Fruit fly (Drosophila melanogaster) whole organism, wandering third instar larva: ENCODE data around the gene Pgm1.

Experiments used
- Abd-B ChIP-seq: fragments of >200 bp; optimal IDR thresholded peaks from 2 replicates; lab custom pipeline; 2017; ENCODE audit warnings: missing biosample characterization, missing genetic modification characterization
- CG32264 ChIP-seq: fragments of 200-800 bp; sonication (Bioruptor generic); optimal IDR thresholded peaks from 2 replicates; lab custom pipeline; 2016; ENCODE audit warnings: missing biosample characterization, missing genetic modification characterization
- CG9705 ChIP-seq: fragments of 200-800 bp; sonication (Bioruptor generic); optimal IDR thresholded peaks from 2 replicates; lab custom pipeline; 2018; ENCODE audit warnings: missing biosample characterization, mild to moderate bottlenecking, missing genetic modification characterization
- CrebA ChIP-seq: fragments of 200-800 bp; sonication (Bioruptor generic); optimal IDR thresholded peaks from 2 replicates; lab custom pipeline; 2016; ENCODE audit warnings: missing biosample characterization, mild to moderate bottlenecking, missing genetic modification characterization, borderline replicate concordance
- Dfd ChIP-seq: fragments of >200 bp; optimal IDR thresholded peaks from 2 replicates; lab custom pipeline; 2017; ENCODE audit warnings: missing biosample characterization, missing genetic modification characterization
- Dif ChIP-seq: fragments of 200-275, 200-300 bp; sonication (Bioruptor generic); optimal IDR thresholded peaks from 2 replicates; lab custom pipeline; 2018; ENCODE audit warnings: missing biosample characterization, missing genetic modification characterization; ENCODE audit not compliant: partially characterized antibody
- GATAd ChIP-seq: sonication (Bioruptor generic); optimal IDR thresholded peaks from 2 replicates; lab custom pipeline; 2016; ENCODE audit warnings: missing biosample characterization, missing genetic modification characterization
- HLH106 ChIP-seq: fragments of 200-800 bp; optimal IDR thresholded peaks from 3 replicates; lab custom pipeline; 2019; ENCODE audit warnings: missing biosample characterization, mild to moderate bottlenecking, missing genetic modification characterization, moderate library complexity
- Hnf4 ChIP-seq: fragments of 200-800 bp; sonication (Bioruptor generic); optimal IDR thresholded peaks from 2 replicates; lab custom pipeline; 2016; ENCODE audit warnings: missing biosample characterization, mild to moderate bottlenecking, missing genetic modification characterization
- Hr78 ChIP-seq: fragments of >200 bp; optimal IDR thresholded peaks from 2 replicates; lab custom pipeline; 2017; ENCODE audit warnings: missing biosample characterization, missing genetic modification characterization
- Hr83 ChIP-seq: fragments of 200-300 bp; sonication (Bioruptor generic); optimal IDR thresholded peaks from 2 replicates; lab custom pipeline; 2016; ENCODE audit warnings: missing biosample characterization, mild to moderate bottlenecking, missing genetic modification characterization, moderate library complexity; ENCODE audit not compliant: poor library complexity, severe bottlenecking
- Jra ChIP-seq: sonication (Bioruptor generic); optimal IDR thresholded peaks from 2 replicates; lab custom pipeline; 2016; ENCODE audit warnings: missing biosample characterization, missing genetic modification characterization
- Mio ChIP-seq: sonication (Bioruptor generic); optimal IDR thresholded peaks from 2 replicates; lab custom pipeline; 2016; ENCODE audit warnings: missing biosample characterization, missing genetic modification characterization
- Myc ChIP-seq: fragments of >200 bp; optimal IDR thresholded peaks from 2 replicates; lab custom pipeline; 2017
- N ChIP-seq: fragments of >200 bp; optimal IDR thresholded peaks from 2 replicates; lab custom pipeline; 2018; ENCODE audit warnings: missing biosample characterization, missing external identifiers, missing genetic modification characterization
- OdsH ChIP-seq: fragments of 200-800 bp; sonication (Bioruptor generic); optimal IDR thresholded peaks from 2 replicates; lab custom pipeline; 2016; ENCODE audit warnings: missing biosample characterization, mild to moderate bottlenecking, missing genetic modification characterization
- Rel ChIP-seq, 2 experiments: fragments of 200-800 bp; sonication (Bioruptor generic) in 1 of 2; optimal IDR thresholded peaks; 2 replicates in 1 of 2; 3 replicates in 1 of 2; lab custom pipeline; 2016 to 2019; ENCODE audit warnings: mild to moderate bottlenecking in 2 of 2, missing biosample characterization in 2 of 2, missing genetic modification characterization in 2 of 2, moderate library complexity in 1 of 2
- Sp1 ChIP-seq: fragments of 200-800 bp; sonication (Bioruptor generic); optimal IDR thresholded peaks from 3 replicates; lab custom pipeline; 2019; ENCODE audit warnings: missing biosample characterization, mild to moderate bottlenecking, missing genetic modification characterization, moderate library complexity
- Vsx2 ChIP-seq: fragments of 200-300, 225-300 bp; sonication (Bioruptor generic); optimal IDR thresholded peaks from 2 replicates; lab custom pipeline; 2018; ENCODE audit warnings: missing biosample characterization, missing genetic modification characterization; ENCODE audit not compliant: partially characterized antibody
- br ChIP-seq: fragments of 200-800 bp; sonication (Bioruptor generic); optimal IDR thresholded peaks from 2 replicates; lab custom pipeline; 2016; ENCODE audit warnings: missing biosample characterization, missing genetic modification characterization
- brk ChIP-seq: fragments of 200-800 bp; sonication (Bioruptor generic); optimal IDR thresholded peaks from 2 replicates; lab custom pipeline; 2016; ENCODE audit warnings: missing biosample characterization, mild to moderate bottlenecking, missing genetic modification characterization
- dl ChIP-seq, 2 experiments: fragments of 175-275, 200-275 bp in 1 of 2; fragments of 200-275 bp in 1 of 2; sonication (Bioruptor generic); optimal IDR thresholded peaks; lab custom pipeline; 2018; ENCODE audit warnings: mild to moderate bottlenecking in 2 of 2, missing biosample characterization in 2 of 2, missing genetic modification characterization in 2 of 2, moderate library complexity in 2 of 2; ENCODE audit not compliant: partially characterized antibody in 2 of 2, insufficient read depth in 1 of 2
- dmrt93B ChIP-seq: fragments of 200-800 bp; sonication (Bioruptor generic); optimal IDR thresholded peaks from 2 replicates; lab custom pipeline; 2018; ENCODE audit warnings: missing biosample characterization, mild to moderate bottlenecking, missing genetic modification characterization
- dsf ChIP-seq: sonication (Bioruptor generic); optimal IDR thresholded peaks from 2 replicates; lab custom pipeline; 2016; ENCODE audit warnings: missing biosample characterization, missing genetic modification characterization, borderline replicate concordance
- ey ChIP-seq: fragments of 200-800 bp; sonication (Bioruptor generic); optimal IDR thresholded peaks from 2 replicates; lab custom pipeline; 2016; ENCODE audit warnings: missing biosample characterization, missing genetic modification characterization
- foxo ChIP-seq, 2 experiments: fragments of 200-800 bp; sonication (Bioruptor generic); optimal IDR thresholded peaks; 2 replicates in 1 of 2; 3 replicates in 1 of 2; lab custom pipeline; 2016 to 2017; ENCODE audit warnings: missing biosample characterization in 2 of 2, missing genetic modification characterization in 2 of 2
- fru ChIP-seq: fragments of 200-800 bp; sonication (Bioruptor generic); optimal IDR thresholded peaks from 3 replicates; lab custom pipeline; 2016; ENCODE audit warnings: missing biosample characterization, mild to moderate bottlenecking, missing genetic modification characterization
- h ChIP-seq: fragments of 200-800 bp; sonication (Bioruptor generic); optimal IDR thresholded peaks from 3 replicates; lab custom pipeline; 2016; ENCODE audit warnings: missing biosample characterization, mild to moderate bottlenecking, missing genetic modification characterization
- jim ChIP-seq: fragments of 175-275, 200-325 bp; sonication (Bioruptor generic); optimal IDR thresholded peaks from 2 replicates; lab custom pipeline; 2016; ENCODE audit warnings: missing biosample characterization, mild to moderate bottlenecking, missing genetic modification characterization
- lola ChIP-seq: fragments of >200 bp; optimal IDR thresholded peaks from 2 replicates; lab custom pipeline; 2017; ENCODE audit warnings: missing biosample characterization, missing genetic modification characterization
- pan ChIP-seq: fragments of >200 bp; optimal IDR thresholded peaks from 2 replicates; lab custom pipeline; 2017
- psq ChIP-seq: fragments of 200-800 bp; sonication (Bioruptor generic); optimal IDR thresholded peaks from 3 replicates; lab custom pipeline; 2017; ENCODE audit warnings: missing biosample characterization, mild to moderate bottlenecking, missing genetic modification characterization, moderate library complexity
- rgr ChIP-seq: fragments of 200-800 bp; sonication (Bioruptor generic); optimal IDR thresholded peaks from 3 replicates; lab custom pipeline; 2016; ENCODE audit warnings: missing biosample characterization, mild to moderate bottlenecking, missing genetic modification characterization
- sage ChIP-seq: fragments of 200-800 bp; sonication (Bioruptor generic); optimal IDR thresholded peaks from 2 replicates; lab custom pipeline; 2016; ENCODE audit warnings: missing biosample characterization, mild to moderate bottlenecking, missing genetic modification characterization
- sv ChIP-seq: fragments of 200-800 bp; sonication (Bioruptor generic); optimal IDR thresholded peaks from 3 replicates; lab custom pipeline; 2016; ENCODE audit warnings: missing biosample characterization, missing genetic modification characterization
- tai ChIP-seq: sonication (Bioruptor generic); optimal IDR thresholded peaks from 2 replicates; lab custom pipeline; 2016; ENCODE audit warnings: missing biosample characterization, missing genetic modification characterization
- usp ChIP-seq: fragments of >200 bp; optimal IDR thresholded peaks from 2 replicates; lab custom pipeline; 2017; ENCODE audit warnings: missing biosample characterization, missing genetic modification characterization
- woc ChIP-seq: sonication (Bioruptor generic); optimal IDR thresholded peaks from 2 replicates; lab custom pipeline; 2016; ENCODE audit warnings: missing biosample characterization, mild to moderate bottlenecking, missing genetic modification characterization

Gene Pgm1

dm6 chr3L:16176492-16176891 lies 48.2 kb upstream of the Pgm1 start:
- no peak for TF ChIP-seq Rel (GFP tag; optimal IDR thresholded peaks at IDR 0.05; lab: Kevin White, UChicago)
- no peak for TF ChIP-seq Rel (tag; optimal IDR thresholded peaks at IDR 0.05; lab: Kevin White, UChicago)
- peak in 1 of 2 experiments; percentile 57 for TF ChIP-seq foxo (GFP tag; optimal IDR thresholded peaks at IDR 0.05; lab: Kevin White, UChicago)
- TF ChIP-seq Jra = peak; percentile 28
- TF ChIP-seq Abd-B (GFP tag; lab: Kevin White, UChicago) = no peak
- peak; percentile 64 for TF ChIP-seq h (GFP tag; lab: Kevin White, UChicago)
- TF ChIP-seq OdsH = peak; percentile 29
- peak; percentile 67 for TF ChIP-seq brk (GFP tag; lab: Kevin White, UChicago)
- TF ChIP-seq CG9705 (GFP tag; lab: Kevin White, UChicago) = no peak
- TF ChIP-seq pan (lab: Kevin White, UChicago) = no peak
- TF ChIP-seq Vsx2 = no peak
- peak; percentile 41 for TF ChIP-seq psq (GFP tag; lab: Kevin White, UChicago)
- TF ChIP-seq Mio = no peak
- TF ChIP-seq jim (GFP tag; lab: Kevin White, UChicago) = no peak
- peak; percentile 71 for TF ChIP-seq fru (GFP tag; lab: Kevin White, UChicago)
- no peak for TF ChIP-seq Hr83 (GFP tag; lab: Kevin White, UChicago)
- TF ChIP-seq sage (GFP tag; lab: Kevin White, UChicago) = no peak
- TF ChIP-seq dmrt93B = peak; percentile 29
- peak; percentile 82 for TF ChIP-seq Sp1 (GFP tag; lab: Kevin White, UChicago)
- no peak for TF ChIP-seq dsf (GFP tag; lab: Kevin White, UChicago)
- no peak for TF ChIP-seq lola (GFP tag; lab: Kevin White, UChicago)
- TF ChIP-seq tai (GFP tag; lab: Kevin White, UChicago) = peak; percentile 58
- TF ChIP-seq woc (GFP tag; lab: Kevin White, UChicago) = peak; percentile 4
- TF ChIP-seq usp = no peak
- TF ChIP-seq ey (GFP tag; lab: Kevin White, UChicago) = peak; percentile 50
- TF ChIP-seq Myc (lab: Kevin White, UChicago) = no peak
- TF ChIP-seq Dfd = no peak
- TF ChIP-seq dl (GFP tag; optimal IDR thresholded peaks at IDR 0.05; lab: Kevin White, UChicago; ENCODE audit: insufficient read depth in 1 of 2, partially characterized antibody in 2 of 2) = no peak
- no peak for TF ChIP-seq CG32264 (GFP tag; lab: Kevin White, UChicago)
- TF ChIP-seq Hnf4 (GFP tag; lab: Kevin White, UChicago) = peak; percentile 18
- no peak for TF ChIP-seq CrebA
- TF ChIP-seq Hr78 (GFP tag; lab: Kevin White, UChicago) = no peak
- TF ChIP-seq rgr (GFP tag; lab: Kevin White, UChicago) = peak; percentile 59
- TF ChIP-seq Dif (GFP tag; lab: Kevin White, UChicago) = no peak
- peak; percentile 64 for TF ChIP-seq HLH106 (tag; lab: Kevin White, UChicago)
- TF ChIP-seq br (GFP tag; lab: Kevin White, UChicago) = peak; percentile 61
- TF ChIP-seq N = no peak
- no peak for TF ChIP-seq sv (GFP tag; lab: Kevin White, UChicago)
- TF ChIP-seq GATAd (GFP tag; lab: Kevin White, UChicago) = no peak

dm6 chr3L:16175628-16176263 lies 47.4 kb upstream of the Pgm1 start:
- TF ChIP-seq ey (GFP tag; lab: Kevin White, UChicago) = peak; percentile 87
- peak; percentile 34 for TF ChIP-seq CG9705 (GFP tag; lab: Kevin White, UChicago)
- peak; percentile 44 for TF ChIP-seq tai (GFP tag; lab: Kevin White, UChicago)
- peak; percentile 87 for TF ChIP-seq OdsH
- TF ChIP-seq Hr83 (GFP tag; lab: Kevin White, UChicago) = peak; percentile 23
- no peak for TF ChIP-seq sv (GFP tag; lab: Kevin White, UChicago)
- TF ChIP-seq sage (GFP tag; lab: Kevin White, UChicago) = peak; percentile 85
- peak; percentile 92 for TF ChIP-seq woc (GFP tag; lab: Kevin White, UChicago)
- TF ChIP-seq foxo (GFP tag; optimal IDR thresholded peaks at IDR 0.05; lab: Kevin White, UChicago) = peak in 1 of 2 experiments; percentile 83
- TF ChIP-seq Jra = peak; percentile 40
- peak; percentile 76 for TF ChIP-seq psq (GFP tag; lab: Kevin White, UChicago)
- peak; percentile 55 for TF ChIP-seq dmrt93B
- TF ChIP-seq Sp1 (GFP tag; lab: Kevin White, UChicago) = peak; percentile 85
- no peak for TF ChIP-seq jim (GFP tag; lab: Kevin White, UChicago)
- peak in 1 of 2 experiments; percentile 18 for TF ChIP-seq dl (GFP tag; optimal IDR thresholded peaks at IDR 0.05; lab: Kevin White, UChicago; ENCODE audit: insufficient read depth in 1 of 2, partially characterized antibody in 2 of 2)
- no peak for TF ChIP-seq Dif (GFP tag; lab: Kevin White, UChicago)
- TF ChIP-seq usp = no peak
- peak; percentile 84 for TF ChIP-seq br (GFP tag; lab: Kevin White, UChicago)
- peak; percentile 91 for TF ChIP-seq fru (GFP tag; lab: Kevin White, UChicago)
- TF ChIP-seq HLH106 (tag; lab: Kevin White, UChicago) = peak; percentile 80
- peak; percentile 73 for TF ChIP-seq Hnf4 (GFP tag; lab: Kevin White, UChicago)
- TF ChIP-seq h (GFP tag; lab: Kevin White, UChicago) = peak; percentile 87
- peak; percentile 28 for TF ChIP-seq Rel (GFP tag; optimal IDR thresholded peaks at IDR 0.05; lab: Kevin White, UChicago)
- peak; percentile 40 for TF ChIP-seq Rel (tag; optimal IDR thresholded peaks at IDR 0.05; lab: Kevin White, UChicago)
- no peak for TF ChIP-seq Vsx2
- peak; percentile 75 for TF ChIP-seq brk (GFP tag; lab: Kevin White, UChicago)
- TF ChIP-seq lola (GFP tag; lab: Kevin White, UChicago) = no peak
- peak; percentile 66 for TF ChIP-seq CrebA
- no peak for TF ChIP-seq Hr78 (GFP tag; lab: Kevin White, UChicago)
- no peak for TF ChIP-seq GATAd (GFP tag; lab: Kevin White, UChicago)
- peak; percentile 61 for TF ChIP-seq CG32264 (GFP tag; lab: Kevin White, UChicago)
- TF ChIP-seq dsf (GFP tag; lab: Kevin White, UChicago) = no peak
- peak; percentile 83 for TF ChIP-seq rgr (GFP tag; lab: Kevin White, UChicago)
